Worm (Caenorhabditis elegans) whole organism, L2 larva: ENCODE results near the gene cnb-1.

Source experiments
- F13H6.1 ChIP-seq: sonication (generic microtip); optimal IDR thresholded peaks from 2 replicates; lab custom pipeline; 2016; ENCODE audit warnings: missing genetic modification characterization, missing compliant biosample characterization
- R02D3.7 ChIP-seq: fragments of 150-350 bp; optimal IDR thresholded peaks from 2 replicates; lab custom pipeline; 2014; ENCODE audit warnings: missing biosample characterization, missing genetic modification characterization
- ama-1 ChIP-seq: fragments of 150-350 bp; optimal IDR thresholded peaks from 2 replicates; lab custom pipeline; 2018; ENCODE audit warnings: inconsistent platforms
- blmp-1 ChIP-seq: sonication (generic microtip); optimal IDR thresholded peaks from 2 replicates; lab custom pipeline; 2017; ENCODE audit warnings: missing genetic modification characterization, mild to moderate bottlenecking, missing compliant biosample characterization, antibody characterized with exemption, moderate library complexity; ENCODE audit not compliant: insufficient read depth
- fos-1 ChIP-seq: fragments of 150-350 bp; optimal IDR thresholded peaks from 2 replicates; lab custom pipeline; 2014; ENCODE audit warnings: missing biosample characterization, missing genetic modification characterization
- nhr-11 ChIP-seq: fragments of 150-350 bp; optimal IDR thresholded peaks from 2 replicates; lab custom pipeline; 2014; ENCODE audit warnings: missing biosample characterization, missing genetic modification characterization
- nhr-129 ChIP-seq: fragments of 150-350 bp; optimal IDR thresholded peaks from 2 replicates; lab custom pipeline; 2014; ENCODE audit warnings: missing biosample characterization, missing genetic modification characterization
- nhr-23 ChIP-seq: fragments of 150-350 bp; optimal IDR thresholded peaks from 2 replicates; lab custom pipeline; 2014; ENCODE audit warnings: missing biosample characterization, missing genetic modification reagents, missing genetic modification characterization
- nhr-237 ChIP-seq: fragments of 150-350 bp; optimal IDR thresholded peaks from 2 replicates; lab custom pipeline; 2014; ENCODE audit warnings: missing biosample characterization, missing genetic modification characterization
- nhr-25 ChIP-seq: fragments of 150-350 bp; sonication (generic microtip); optimal IDR thresholded peaks from 3 replicates; lab custom pipeline; 2014; ENCODE audit warnings: missing biosample characterization, missing genetic modification characterization
- nhr-77 ChIP-seq: fragments of 150-350 bp; optimal IDR thresholded peaks from 2 replicates; lab custom pipeline; 2014; ENCODE audit warnings: missing biosample characterization, missing genetic modification characterization
- skn-1 ChIP-seq: sonication (generic microtip); optimal IDR thresholded peaks from 2 replicates; lab custom pipeline; 2017; ENCODE audit warnings: missing biosample characterization, missing genetic modification characterization
- sma-3 ChIP-seq: sonication (generic microtip); optimal IDR thresholded peaks from 2 replicates; lab custom pipeline; 2016; ENCODE audit warnings: missing genetic modification reagents, missing genetic modification characterization, missing compliant biosample characterization
- unc-62 ChIP-seq: fragments of 150-350 bp; optimal IDR thresholded peaks from 2 replicates; lab custom pipeline; 2014; ENCODE audit warnings: missing biosample characterization, missing genetic modification reagents, missing genetic modification characterization

DNA sequence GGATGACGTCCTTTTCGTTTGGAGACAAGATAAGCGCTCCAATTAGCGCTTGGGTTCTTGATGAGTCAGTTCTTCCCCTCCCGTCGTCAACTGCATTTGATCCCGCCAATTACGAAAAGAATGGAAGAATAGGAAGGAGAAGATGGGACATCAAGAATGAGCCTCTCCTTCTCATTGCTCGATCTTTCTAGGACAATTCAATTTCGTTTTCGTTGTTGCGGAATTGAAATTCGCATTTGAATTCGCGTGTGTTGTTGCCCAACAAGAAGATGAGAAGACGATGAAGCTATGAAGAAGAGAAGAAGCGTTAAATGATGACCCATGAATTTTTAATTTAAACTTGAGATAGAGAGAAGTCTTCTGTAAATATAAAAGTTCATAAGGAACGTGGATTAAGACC lies 38.7 kb upstream of the cnb-1 start:
- TF ChIP-seq R02D3.7 (tag; lab: Kevin White, UChicago): no peak
- no peak for TF ChIP-seq nhr-77 (tag; lab: Kevin White, UChicago)
- TF ChIP-seq F13H6.1 (tag; lab: Kevin White, UChicago): no peak
- no peak for TF ChIP-seq nhr-11 (tag; lab: Kevin White, UChicago)
- no peak for TF ChIP-seq unc-62 (GFP tag; lab: Kevin White, UChicago)
- TF ChIP-seq fos-1: no peak
- TF ChIP-seq blmp-1: no peak
- TF ChIP-seq ama-1 (lab: Kevin White, UChicago): no peak
- no peak for TF ChIP-seq nhr-237 (tag; lab: Kevin White, UChicago)
- no peak for TF ChIP-seq nhr-25
- TF ChIP-seq sma-3 (GFP tag; lab: Kevin White, UChicago): no peak
- no peak for TF ChIP-seq nhr-23 (tag; lab: Kevin White, UChicago)
- no peak for TF ChIP-seq skn-1
- no peak for TF ChIP-seq nhr-129
